Worm (Caenorhabditis elegans) whole organism, L1 larva: ENCODE measurements around the gene Y48A6B.14.

Experiments
- aha-1 ChIP-seq: fragments of 150-350 bp; optimal IDR thresholded peaks from 2 replicates; lab custom pipeline; 2014; ENCODE audit warnings: missing biosample characterization, missing genetic modification characterization
- alr-1 ChIP-seq: fragments of 200-800 bp; sonication (Bioruptor generic); optimal IDR thresholded peaks from 2 replicates; lab custom pipeline; 2018; ENCODE audit warnings: borderline replicate concordance, mild to moderate bottlenecking, missing genetic modification characterization, missing compliant biosample characterization
- aly-2 ChIP-seq: fragments of 150-350 bp; optimal IDR thresholded peaks from 2 replicates; lab custom pipeline; 2014; ENCODE audit warnings: missing biosample characterization, missing genetic modification characterization
- ceh-82 ChIP-seq, 3 experiments: fragments of 150-350 bp in 1 of 3; sonication (generic microtip) in 2 of 3; optimal IDR thresholded peaks; 2 replicates each; lab custom pipeline; 2014 to 2017; ENCODE audit warnings: missing biosample characterization in 3 of 3, missing genetic modification characterization in 3 of 3
- ceh-88 ChIP-seq: fragments of 200-800 bp; sonication (Bioruptor generic); IDR thresholded peaks from 2 replicates; pipeline ENCODE4 v1.3.6; 2022; ENCODE audit warnings: missing genetic modification characterization, missing compliant biosample characterization
- ceh-90 ChIP-seq: sonication (generic microtip); optimal IDR thresholded peaks from 2 replicates; lab custom pipeline; 2016; ENCODE audit warnings: missing genetic modification characterization, missing compliant biosample characterization
- ces-1 ChIP-seq: fragments of 150-350 bp; optimal IDR thresholded peaks from 2 replicates; lab custom pipeline; 2014; ENCODE audit warnings: missing biosample characterization, missing genetic modification reagents, missing genetic modification characterization
- dpl-1 ChIP-seq, 3 experiments: fragments of 150-350 bp in 2 of 3; sonication (generic microtip) in 1 of 3; optimal IDR thresholded peaks; 2 replicates each; lab custom pipeline; 2014 to 2017; ENCODE audit warnings: missing biosample characterization in 3 of 3, missing genetic modification characterization in 3 of 3, missing genetic modification reagents in 3 of 3
- dsc-1 ChIP-seq: sonication (generic microtip); optimal IDR thresholded peaks from 2 replicates; lab custom pipeline; 2016; ENCODE audit warnings: mild to moderate bottlenecking, missing genetic modification characterization, missing compliant biosample characterization
- efl-1 ChIP-seq, 4 experiments: fragments of 150-350 bp; optimal IDR thresholded peaks in 3 of 4; peaks in 1 of 4; 1 replicate in 1 of 4; 2 replicates in 3 of 4; lab custom pipeline; 2014; ENCODE audit warnings: missing biosample characterization in 2 of 4, missing genetic modification characterization in 2 of 4, missing genetic modification reagents in 2 of 4
- egl-13 ChIP-seq: sonication (generic microtip); optimal IDR thresholded peaks from 2 replicates; lab custom pipeline; 2016; ENCODE audit warnings: missing genotype, missing genetic modification reagents, missing genetic modification characterization, missing compliant biosample characterization
- egl-27 ChIP-seq, 2 experiments: fragments of 150-350 bp in 1 of 2; sonication (generic microtip); optimal IDR thresholded peaks; 3 replicates each; lab custom pipeline; 2017 to 2018; ENCODE audit warnings: missing biosample characterization in 2 of 2, missing genetic modification characterization in 2 of 2, missing genetic modification reagents in 2 of 2
- elt-2 ChIP-seq: sonication (generic microtip); optimal IDR thresholded peaks from 2 replicates; lab custom pipeline; 2016; ENCODE audit warnings: missing genetic modification characterization, mild to moderate bottlenecking, inconsistent platforms, missing compliant biosample characterization, missing genetic modification reagents
- elt-3 ChIP-seq, 6 experiments: fragments of 150-350 bp in 1 of 6; sonication (generic microtip); optimal IDR thresholded peaks; 2 replicates each; lab custom pipeline; 2017 to 2018; ENCODE audit warnings: missing biosample characterization in 6 of 6, missing genetic modification characterization in 6 of 6, inconsistent platforms in 1 of 6
- fkh-10 ChIP-seq: sonication (generic microtip); optimal IDR thresholded peaks from 2 replicates; lab custom pipeline; 2017; ENCODE audit warnings: missing biosample characterization, missing genetic modification reagents, missing genetic modification characterization
- fkh-4 ChIP-seq: sonication (generic microtip); optimal IDR thresholded peaks from 2 replicates; lab custom pipeline; 2016; ENCODE audit warnings: missing compliant biosample characterization, missing genetic modification characterization, borderline replicate concordance
- fkh-8 ChIP-seq: sonication (generic microtip); optimal IDR thresholded peaks from 2 replicates; lab custom pipeline; 2016; ENCODE audit warnings: mild to moderate bottlenecking, missing genetic modification characterization, missing compliant biosample characterization
- hpl-2 ChIP-seq: fragments of 150-350 bp; optimal IDR thresholded peaks from 2 replicates; lab custom pipeline; 2014; ENCODE audit warnings: missing biosample characterization, missing genetic modification reagents, missing genetic modification characterization
- jun-1 ChIP-seq: fragments of 150-350 bp; optimal IDR thresholded peaks from 2 replicates; lab custom pipeline; 2014; ENCODE audit warnings: missing biosample characterization, missing genetic modification reagents, missing genetic modification characterization
- lin-13 ChIP-seq: fragments of 150-350 bp; optimal IDR thresholded peaks from 2 replicates; lab custom pipeline; 2014; ENCODE audit warnings: missing biosample characterization, missing genetic modification reagents, missing genetic modification characterization
- lin-14 ChIP-seq: fragments of 200-800 bp; sonication (Bioruptor generic); optimal IDR thresholded peaks from 2 replicates; lab custom pipeline; 2018; ENCODE audit warnings: mild to moderate bottlenecking, missing genetic modification characterization, moderate library complexity, missing compliant biosample characterization
- lin-35 ChIP-seq, 2 experiments: fragments of 150-350 bp; optimal IDR thresholded peaks; 2 replicates each; lab custom pipeline; 2014; ENCODE audit warnings: missing biosample characterization in 2 of 2, missing genetic modification characterization in 2 of 2, missing genetic modification reagents in 2 of 2
- mab-9 ChIP-seq: fragments of 200-800 bp; sonication (Bioruptor generic); IDR thresholded peaks from 2 replicates; pipeline ENCODE4 v1.3.6; 2022; ENCODE audit warnings: missing genetic modification reagents, missing genetic modification characterization, missing compliant biosample characterization
- mdl-1 ChIP-seq, 2 experiments: fragments of 150-350 bp; optimal IDR thresholded peaks; 2 replicates each; lab custom pipeline; 2014 to 2017; ENCODE audit warnings: missing biosample characterization in 2 of 2, missing genetic modification characterization in 2 of 2, inconsistent platforms in 1 of 2
- mef-2 ChIP-seq: fragments of 150-350 bp; optimal IDR thresholded peaks from 2 replicates; lab custom pipeline; 2014; ENCODE audit warnings: missing biosample characterization, missing genetic modification characterization
- mep-1 ChIP-seq: fragments of 150-350 bp; optimal IDR thresholded peaks from 2 replicates; lab custom pipeline; 2014; ENCODE audit warnings: missing biosample characterization, missing genetic modification characterization
- nhr-12 ChIP-seq: sonication (generic microtip); optimal IDR thresholded peaks from 2 replicates; lab custom pipeline; 2017; ENCODE audit warnings: missing biosample characterization, missing genetic modification characterization
- nhr-19 ChIP-seq: fragments of 200-800 bp; sonication (Bioruptor generic); conservative IDR thresholded peaks from 2 replicates; pipeline ENCODE4 v1.3.6; 2022; ENCODE audit warnings: missing genetic modification characterization, missing compliant biosample characterization
- nhr-28 ChIP-seq: fragments of 150-350 bp; optimal IDR thresholded peaks from 2 replicates; lab custom pipeline; 2014; ENCODE audit warnings: missing biosample characterization, missing genetic modification characterization
- nhr-47 ChIP-seq: sonication (generic microtip); optimal IDR thresholded peaks from 2 replicates; lab custom pipeline; 2016; ENCODE audit warnings: mild to moderate bottlenecking, missing genetic modification characterization, moderate library complexity, missing compliant biosample characterization
- nhr-85 ChIP-seq: sonication (generic microtip); peaks from one replicate; lab custom pipeline; 2016; ENCODE audit warnings: missing genetic modification characterization, inconsistent platforms, missing compliant biosample characterization
- nhr-90 ChIP-seq: sonication (generic microtip); optimal IDR thresholded peaks from 2 replicates; lab custom pipeline; 2016; ENCODE audit warnings: mild to moderate bottlenecking, missing genetic modification characterization, missing compliant biosample characterization; ENCODE audit not compliant: poor library complexity
- pag-3 ChIP-seq: sonication (generic microtip); optimal IDR thresholded peaks from 2 replicates; lab custom pipeline; 2017; ENCODE audit warnings: missing genetic modification characterization, mild to moderate bottlenecking, missing compliant biosample characterization, antibody characterized with exemption, borderline replicate concordance; ENCODE audit not compliant: insufficient read depth
- pax-3 ChIP-seq: fragments of 200-800 bp; sonication (Bioruptor generic); optimal IDR thresholded peaks from 2 replicates; lab custom pipeline; 2018; ENCODE audit warnings: mild to moderate bottlenecking, missing genetic modification characterization, moderate library complexity, missing compliant biosample characterization
- rnt-1 ChIP-seq: sonication (generic microtip); optimal IDR thresholded peaks from 2 replicates; lab custom pipeline; 2016; ENCODE audit warnings: mild to moderate bottlenecking, missing genetic modification characterization, moderate library complexity, missing compliant biosample characterization
- skn-1 ChIP-seq: fragments of 150-350 bp; optimal IDR thresholded peaks from 2 replicates; lab custom pipeline; 2014; ENCODE audit warnings: missing biosample characterization, missing genetic modification characterization
- sup-37 ChIP-seq: fragments of 200-800 bp; sonication (Bioruptor generic); optimal IDR thresholded peaks from 2 replicates; lab custom pipeline; 2018; ENCODE audit warnings: mild to moderate bottlenecking, missing genetic modification characterization, missing compliant biosample characterization
- unc-86 ChIP-seq: sonication (generic microtip); optimal IDR thresholded peaks from 2 replicates; lab custom pipeline; 2016; ENCODE audit warnings: missing genetic modification characterization, missing compliant biosample characterization
- xbp-1 ChIP-seq: sonication (generic microtip); optimal IDR thresholded peaks from 2 replicates; lab custom pipeline; 2016; ENCODE audit warnings: missing genetic modification characterization, missing compliant biosample characterization
- zag-1 ChIP-seq: fragments of 150-350 bp; optimal IDR thresholded peaks from 2 replicates; lab custom pipeline; 2014; ENCODE audit warnings: missing biosample characterization, missing genetic modification characterization
- zip-4 ChIP-seq: fragments of 200-800 bp; sonication (Bioruptor generic); optimal IDR thresholded peaks from 2 replicates; lab custom pipeline; 2018; ENCODE audit warnings: mild to moderate bottlenecking, missing genetic modification characterization, moderate library complexity, missing compliant biosample characterization
- ztf-11 ChIP-seq, 2 experiments: sonication (generic microtip); optimal IDR thresholded peaks; 2 replicates each; lab custom pipeline; 2016 to 2017; ENCODE audit warnings: missing genetic modification characterization in 2 of 2, missing biosample characterization in 1 of 2, missing compliant biosample characterization in 1 of 2

Gene Y48A6B.14

DNA sequence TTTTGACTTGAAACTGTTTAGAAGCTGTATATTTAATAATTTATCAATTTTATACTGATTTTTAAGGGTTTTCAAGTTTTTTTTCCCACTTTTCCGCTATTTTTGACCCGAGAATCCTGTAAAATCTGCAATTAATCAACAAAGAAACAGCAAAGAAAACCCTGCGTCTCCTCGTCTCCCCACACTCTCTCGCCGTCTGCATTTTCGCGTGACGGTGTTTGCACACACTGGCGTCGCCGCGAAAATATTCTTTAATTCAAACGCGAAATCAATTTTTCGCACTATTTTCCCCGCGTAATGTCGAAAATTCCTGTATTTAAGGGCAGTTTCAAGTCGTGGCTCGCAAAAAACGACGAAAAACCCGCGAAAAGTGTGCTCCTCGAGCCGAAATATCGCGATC is 31.9 kb downstream of the Y48A6B.14 start, which contains the start of gene rsa-2 (continued):
- TF ChIP-seq nhr-28 (no peak), rnt-1 (peak; percentile 85), dpl-1 (GFP tag; optimal IDR thresholded peaks at IDR 0.05; lab: Kevin White, UChicago) (peak; percentile 93 to 95 (median 95)), fkh-4 (tag; lab: Kevin White, UChicago) (peak; percentile 71), jun-1 (tag; lab: Kevin White, UChicago) (peak; percentile 60), efl-1 (optimal IDR thresholded peaks at IDR 0.05; lab: Kevin White, UChicago) (peak; percentile 82 to 95), efl-1 (GFP tag; optimal IDR thresholded peaks at IDR 0.05 in 1 of 2; lab: Kevin White, UChicago) (peak; percentile 96 to 100), nhr-85 (tag; lab: Kevin White, UChicago) (no peak), mdl-1 (tag; optimal IDR thresholded peaks at IDR 0.05; lab: Kevin White, UChicago) (peak in 1 of 2 experiments; percentile 30), hpl-2 (GFP tag; lab: Kevin White, UChicago) (no peak), mef-2 (tag; lab: Kevin White, UChicago) (no peak), pag-3 (no peak), aly-2 (tag; lab: Kevin White, UChicago) (peak; percentile 29), lin-14 (GFP tag; lab: Kevin White, UChicago) (peak; percentile 53), lin-13 (GFP tag; lab: Kevin White, UChicago) (peak; percentile 24), egl-27 (tag; optimal IDR thresholded peaks at IDR 0.05; lab: Kevin White, UChicago) (no peak), ceh-88 (GFP tag; lab: Robert Waterston, UW) (no peak), elt-3 (tag; optimal IDR thresholded peaks at IDR 0.05; lab: Kevin White, UChicago) (no peak), mab-9 (GFP tag; lab: Robert Waterston, UW) (peak; percentile 60; the same call in 1 of the 2 replicates), fkh-8 (peak; percentile 35), nhr-19 (GFP tag; lab: Robert Waterston, UW) (peak; percentile 59), alr-1 (tag; lab: Kevin White, UChicago) (no peak), pax-3 (peak; percentile 46), ceh-90 (no peak), ztf-11 (tag; optimal IDR thresholded peaks at IDR 0.05; lab: Kevin White, UChicago) (peak in 1 of 2 experiments; percentile 41), zip-4 (no peak), nhr-12 (no peak), skn-1 (peak; percentile 50), nhr-47 (tag; lab: Kevin White, UChicago) (peak; percentile 80), elt-2 (peak; percentile 16), zag-1 (tag; lab: Kevin White, UChicago) (no peak), egl-13 (peak; percentile 39), xbp-1 (peak; percentile 55), aha-1 (tag; lab: Kevin White, UChicago) (no peak), nhr-90 (tag; lab: Kevin White, UChicago) (peak; percentile 44), sup-37 (GFP tag; lab: Kevin White, UChicago) (peak; percentile 27), ceh-82 (tag; optimal IDR thresholded peaks at IDR 0.05; lab: Kevin White, UChicago) (peak; percentile 50 to 70 (median 67)), lin-35 (GFP tag; optimal IDR thresholded peaks at IDR 0.05; lab: Kevin White, UChicago) (peak; percentile 90 to 96), fkh-10 (GFP tag; lab: Kevin White, UChicago) (no peak), ces-1 (GFP tag; lab: Kevin White, UChicago) (no peak)

DNA sequence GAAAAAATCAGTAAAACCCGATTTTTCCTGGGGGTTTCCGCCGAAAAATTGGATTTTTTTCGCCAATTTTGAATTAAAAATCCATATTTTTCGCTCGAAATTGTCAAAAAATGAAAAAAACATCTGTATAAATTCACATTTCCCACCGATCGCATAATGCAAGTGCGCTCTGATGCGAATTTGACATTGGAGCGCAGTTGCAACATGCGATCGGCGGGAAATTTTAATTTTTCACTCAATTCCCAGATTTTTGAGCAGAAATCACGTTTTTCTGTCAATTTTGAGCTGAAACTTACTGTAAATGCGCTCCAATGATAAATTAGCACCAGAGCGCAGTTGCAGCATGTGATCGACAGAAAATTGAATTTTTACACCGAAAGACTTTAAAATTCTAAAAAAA is 33.2 kb downstream of the Y48A6B.14 start:
- no peak for TF ChIP-seq ceh-88 (GFP tag; lab: Robert Waterston, UW)
- TF ChIP-seq zip-4: no peak
- TF ChIP-seq mab-9 (GFP tag; lab: Robert Waterston, UW): no peak
- TF ChIP-seq mep-1 (tag; lab: Kevin White, UChicago): no peak
- no peak for TF ChIP-seq dsc-1
- no peak for TF ChIP-seq nhr-12
- no peak for TF ChIP-seq fkh-4 (tag; lab: Kevin White, UChicago)
- no peak for TF ChIP-seq unc-86 (tag; lab: Kevin White, UChicago)
- TF ChIP-seq nhr-28: no peak
